Fruit fly (Drosophila melanogaster): ENCODE data around the gene CG10340.

CG10340 gene

DNA sequence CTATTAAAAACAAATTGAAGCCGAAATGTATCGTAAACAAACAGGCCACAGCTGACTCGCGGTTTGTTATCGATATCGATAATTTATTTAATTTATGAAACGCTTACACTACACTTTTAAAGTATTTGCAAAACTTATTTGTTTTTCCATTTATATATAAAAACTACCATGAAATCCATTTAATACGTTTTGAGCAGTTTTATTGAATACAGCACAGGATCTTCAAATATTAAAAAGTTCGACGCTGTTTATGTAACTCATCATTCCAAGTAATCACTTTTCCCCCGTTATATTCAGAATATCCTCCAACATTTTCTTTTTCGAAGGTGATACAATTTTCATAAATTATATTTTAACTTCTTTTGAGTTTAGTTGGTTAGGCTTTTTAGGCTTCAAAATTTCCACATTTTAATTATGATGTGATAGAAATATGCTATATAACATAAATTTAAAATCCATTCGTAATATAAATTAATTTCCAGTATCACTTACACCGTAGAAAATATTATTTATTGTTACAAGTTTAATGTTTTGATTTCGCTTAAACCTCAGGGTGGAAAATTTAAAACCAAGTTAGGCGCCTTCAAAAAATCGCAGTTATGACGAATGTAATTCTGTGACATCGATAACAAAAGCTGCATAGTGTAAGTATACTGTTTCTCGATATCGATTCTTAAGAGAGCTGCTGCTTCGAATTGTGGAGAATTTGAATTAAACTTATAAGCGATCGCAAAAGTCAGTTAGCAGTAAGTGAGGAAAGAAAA, 32.9 kb upstream of the CG10340 start, which contains the start of the genes CG10324 and CCT3 (continued):
- TF ChIP-seq cato (GFP tag; optimal IDR thresholded peaks at IDR 0.05; ENCODE audit: borderline replicate concordance) (peak; percentile 44), Chrac-16 (GFP tag; optimal IDR thresholded peaks at IDR 0.05) (peak; percentile 52), lilli (GFP tag; optimal IDR thresholded peaks at IDR 0.05) (peak; percentile 72), CG12391 (tag; optimal IDR thresholded peaks at IDR 0.05) (peak; percentile 75), Fer3 (tag; optimal IDR thresholded peaks at IDR 0.05) (peak; percentile 78), slp2 (GFP tag; optimal IDR thresholded peaks at IDR 0.05) (peak; percentile 21), CG30403 (GFP tag; optimal IDR thresholded peaks at IDR 0.05) (peak; percentile 80), CG18619 (GFP tag; optimal IDR thresholded peaks at IDR 0.05) (peak; percentile 65), CG17612 (GFP tag; IDR thresholded peaks at IDR 0.05) (no peak), Atf6 (GFP tag; IDR thresholded peaks at IDR 0.05) (peak; percentile 64; the same call in 1 of the 2 replicates), NfI (GFP tag; optimal IDR thresholded peaks at IDR 0.05) (peak; percentile 77), peb (GFP tag; IDR thresholded peaks at IDR 0.05) (no peak), ems (GFP tag; optimal IDR thresholded peaks at IDR 0.05) (peak; percentile 5), CoRest (tag; optimal IDR thresholded peaks at IDR 0.05) (peak; percentile 87), ac (GFP tag; optimal IDR thresholded peaks at IDR 0.05) (no peak), phol (tag; optimal IDR thresholded peaks at IDR 0.05) (peak; percentile 84), ftz-f1 (GFP tag; optimal IDR thresholded peaks at IDR 0.05) (no peak), Xbp1 (GFP tag; optimal IDR thresholded peaks at IDR 0.05) (peak; percentile 70), Dfd (GFP tag; optimal IDR thresholded peaks at IDR 0.05) (peak in 1 of 2 experiments; percentile 49)

DNA sequence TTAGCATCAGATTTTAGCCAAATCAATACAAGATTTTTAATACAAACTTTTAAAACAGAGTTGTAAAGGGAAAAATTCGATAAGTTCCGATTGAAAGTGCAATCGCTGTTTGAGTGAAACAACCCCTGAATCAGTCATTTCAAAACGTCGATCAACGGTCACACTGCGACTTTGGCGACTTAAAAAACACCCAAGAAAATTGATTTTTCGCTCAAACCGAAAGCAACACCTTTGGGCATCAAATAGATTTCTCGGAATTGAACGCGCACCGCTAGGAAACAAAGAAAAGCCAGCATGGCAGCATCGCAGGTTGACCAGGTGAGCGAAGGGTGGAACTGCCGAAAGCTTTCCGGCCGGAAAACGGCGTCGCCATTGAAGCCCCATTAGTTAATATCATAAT, 29.4 kb upstream of the CG10340 start, which contains the start of gene Arl6IP1:
Arl6IP1 (plus strand) TSS at position 15 of the 400 bp plus-strand sequence.
- no peak for TF ChIP-seq CG18262 (tag; optimal IDR thresholded peaks at IDR 0.05)
- TF ChIP-seq ATbp (GFP tag; optimal IDR thresholded peaks at IDR 0.05): no peak
- TF ChIP-seq cwo (GFP tag; optimal IDR thresholded peaks at IDR 0.05): no peak
- no peak for TF ChIP-seq CG10366 (GFP tag; IDR thresholded peaks at IDR 0.05)
- no peak for TF ChIP-seq HLH54F (GFP tag; optimal IDR thresholded peaks at IDR 0.05)
- 0 out of 2 replicates have a peak, but pooled peaks have one; percentile 26 for TF ChIP-seq sob (GFP tag; IDR thresholded peaks at IDR 0.05)
- TF ChIP-seq dmrt11E (tag; optimal IDR thresholded peaks at IDR 0.05): no peak
- no peak for TF ChIP-seq CG4854 (GFP tag; optimal IDR thresholded peaks at IDR 0.05)
- TF ChIP-seq slp2 (GFP tag; optimal IDR thresholded peaks at IDR 0.05): no peak
- no peak for TF ChIP-seq ems (GFP tag; optimal IDR thresholded peaks at IDR 0.05)
- peak; percentile 8 for TF ChIP-seq CG34376 (GFP tag; optimal IDR thresholded peaks at IDR 0.05)
- no peak for TF ChIP-seq Xrp1 (GFP tag; IDR thresholded peaks at IDR 0.05)
- peak; percentile 48 for TF ChIP-seq CG14710 (tag; optimal IDR thresholded peaks at IDR 0.05)
- no peak for TF ChIP-seq yki (optimal IDR thresholded peaks at IDR 0.05)
- TF ChIP-seq bsh (GFP tag; optimal IDR thresholded peaks at IDR 0.05): no peak
- no peak for TF ChIP-seq CG16863 (GFP tag; optimal IDR thresholded peaks at IDR 0.05)
- no peak for TF ChIP-seq CG3726 (GFP tag; IDR thresholded peaks at IDR 0.05)
- TF ChIP-seq Antp (GFP tag; optimal IDR thresholded peaks at IDR 0.05): no peak
- no peak for TF ChIP-seq ase (GFP tag; IDR thresholded peaks at IDR 0.05)
- TF ChIP-seq trem (tag; optimal IDR thresholded peaks at IDR 0.05): peak; percentile 59
- TF ChIP-seq CG17612 (GFP tag; IDR thresholded peaks at IDR 0.05): no peak
- TF ChIP-seq Dref (GFP tag; IDR thresholded peaks at IDR 0.05): peak; percentile 88
- no peak for TF ChIP-seq trh (GFP tag; optimal IDR thresholded peaks at IDR 0.05)
- 0 out of 2 replicates have a peak, but pooled peaks have one; percentile 11 for TF ChIP-seq vvl (GFP tag; IDR thresholded peaks at IDR 0.05)
- peak; percentile 97 for TF ChIP-seq stwl (tag; optimal IDR thresholded peaks at IDR 0.05)
- peak; percentile 90 for TF ChIP-seq E2f2 (GFP tag; IDR thresholded peaks at IDR 0.05)
- TF ChIP-seq CG12104 (GFP tag; optimal IDR thresholded peaks at IDR 0.05): no peak
- TF ChIP-seq CG11398 (GFP tag; optimal IDR thresholded peaks at IDR 0.05): no peak
- TF ChIP-seq twi (tag; optimal IDR thresholded peaks at IDR 0.05): no peak
- peak; percentile 62 for TF ChIP-seq Sry-δ (GFP tag; optimal IDR thresholded peaks at IDR 0.05)
- TF ChIP-seq CG15601 (tag; optimal IDR thresholded peaks at IDR 0.05): peak; percentile 31
- no peak for TF ChIP-seq CG1832 (GFP tag; optimal IDR thresholded peaks at IDR 0.05)
- TF ChIP-seq Poxn (GFP tag; IDR thresholded peaks at IDR 0.05): no peak

All from whole organism, embryonic.